Worm (Caenorhabditis elegans): ENCODE data around the gene W02F12.4.

The W02F12.4 gene

DNA sequence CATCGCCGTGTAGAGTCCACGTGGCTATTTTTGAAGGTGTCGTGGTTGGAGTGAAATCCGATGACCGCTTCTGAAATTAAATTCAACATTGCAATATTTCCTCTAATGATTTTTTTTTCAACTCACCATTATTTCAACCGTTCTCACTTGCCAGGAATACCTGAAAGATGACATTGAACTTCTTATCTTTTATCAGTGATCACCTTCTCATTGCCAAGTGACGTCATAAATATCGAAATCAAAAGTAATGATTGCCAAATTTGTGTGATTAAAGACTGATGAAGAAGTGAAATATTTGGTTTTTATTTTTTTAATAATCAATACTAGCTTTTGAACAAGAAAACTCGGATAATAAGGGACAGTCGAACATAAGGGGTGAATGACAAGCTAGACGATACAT, at the start of gene W02F12.4:
W02F12.4 (minus strand) TSS at position 164 of the 400 bp plus-strand sequence.
- TF ChIP-seq him-1 (tag; optimal IDR thresholded peaks at IDR 0.05), result no peak
- no peak for TF ChIP-seq dao-5 (tag; optimal IDR thresholded peaks at IDR 0.05)
- no peak for TF ChIP-seq W03F9.2 (tag; optimal IDR thresholded peaks at IDR 0.05)

DNA sequence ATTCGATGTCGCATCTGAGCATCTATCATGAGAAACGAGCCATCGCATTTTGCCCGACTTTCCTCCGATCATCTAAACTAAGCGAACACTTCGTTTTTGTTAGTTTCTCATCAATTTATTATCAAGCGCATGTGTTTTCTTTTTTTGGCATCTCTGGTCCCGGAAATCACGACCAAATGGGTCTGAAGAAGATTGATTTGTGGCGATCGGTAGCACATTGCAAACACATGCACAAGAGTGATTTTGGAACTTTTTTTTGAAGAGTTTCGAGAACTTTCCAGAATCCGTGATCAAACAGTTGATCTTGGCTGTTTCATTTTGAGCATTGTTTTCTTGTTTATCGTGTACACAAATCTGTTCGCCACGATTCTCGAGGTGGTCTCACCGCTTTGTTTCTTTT, 46.5 kb upstream of the W02F12.4 start:
- no peak for TF ChIP-seq dao-5 (tag; optimal IDR thresholded peaks at IDR 0.05)
- no peak for TF ChIP-seq him-1 (tag; optimal IDR thresholded peaks at IDR 0.05)
- no peak for TF ChIP-seq W03F9.2 (tag; optimal IDR thresholded peaks at IDR 0.05)

ce11 chrV:6751493-6752100, 44.9 kb upstream of the W02F12.4 start:
- no peak for TF ChIP-seq dao-5 (tag; optimal IDR thresholded peaks at IDR 0.05)
- TF ChIP-seq W03F9.2 (tag; optimal IDR thresholded peaks at IDR 0.05), result no peak
- TF ChIP-seq him-1 (tag; optimal IDR thresholded peaks at IDR 0.05), result no peak

ce11 chrV:6744774-6745173, 38.0 kb upstream of the W02F12.4 start, which contains the start of gene T25F10.3:
TSS of gene T25F10.3 (plus strand) at chrV:6745081.
- TF ChIP-seq him-1 (tag; optimal IDR thresholded peaks at IDR 0.05) (no peak), dao-5 (tag; optimal IDR thresholded peaks at IDR 0.05) (no peak), W03F9.2 (tag; optimal IDR thresholded peaks at IDR 0.05) (no peak)

DNA sequence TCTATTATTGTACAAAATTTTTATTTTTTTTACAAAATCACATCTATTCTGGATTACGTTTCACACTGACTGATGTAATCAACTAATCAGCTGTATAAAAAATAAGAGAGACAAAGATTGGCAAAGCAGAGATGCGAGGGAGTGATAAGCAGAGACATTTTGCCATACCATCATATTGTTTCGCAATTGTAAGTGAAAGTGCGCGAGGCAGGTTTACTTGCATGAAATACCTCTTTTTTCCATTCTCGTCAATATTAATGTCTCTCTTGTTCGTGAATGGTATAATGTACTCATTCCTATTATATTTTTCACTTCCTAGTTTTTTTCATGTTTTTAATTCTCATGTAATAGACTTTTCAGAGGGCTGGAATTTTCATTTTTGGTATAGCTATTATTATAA, 30.1 kb upstream of the W02F12.4 start:
- no peak for TF ChIP-seq him-1 (tag; optimal IDR thresholded peaks at IDR 0.05)
- TF ChIP-seq W03F9.2 (tag; optimal IDR thresholded peaks at IDR 0.05), result no peak
- TF ChIP-seq dao-5 (tag; optimal IDR thresholded peaks at IDR 0.05), result no peak

- no peak for TF ChIP-seq him-1 (tag; optimal IDR thresholded peaks at IDR 0.05)
- TF ChIP-seq dao-5 (tag; optimal IDR thresholded peaks at IDR 0.05), result no peak
- TF ChIP-seq W03F9.2 (tag; optimal IDR thresholded peaks at IDR 0.05), result no peak
Measured at ce11 chrV:6736108-6736507, 29.4 kb upstream of the W02F12.4 start.

ce11 chrV:6732995-6733394, 26.3 kb upstream of the W02F12.4 start, which contains the start of gene grl-8:
TSS of gene grl-8 (minus strand) at chrV:6733095.
- no peak for TF ChIP-seq dao-5 (tag; optimal IDR thresholded peaks at IDR 0.05)
- TF ChIP-seq him-1 (tag; optimal IDR thresholded peaks at IDR 0.05), result no peak
- TF ChIP-seq W03F9.2 (tag; optimal IDR thresholded peaks at IDR 0.05), result no peak

ce11 chrV:6731594-6731993, 24.9 kb upstream of the W02F12.4 start, which contains the start of gene grl-9:
TSS of gene grl-9 (minus strand) at chrV:6731694.
- TF ChIP-seq W03F9.2 (tag; optimal IDR thresholded peaks at IDR 0.05) (no peak), him-1 (tag; optimal IDR thresholded peaks at IDR 0.05) (no peak), dao-5 (tag; optimal IDR thresholded peaks at IDR 0.05) (no peak)

DNA sequence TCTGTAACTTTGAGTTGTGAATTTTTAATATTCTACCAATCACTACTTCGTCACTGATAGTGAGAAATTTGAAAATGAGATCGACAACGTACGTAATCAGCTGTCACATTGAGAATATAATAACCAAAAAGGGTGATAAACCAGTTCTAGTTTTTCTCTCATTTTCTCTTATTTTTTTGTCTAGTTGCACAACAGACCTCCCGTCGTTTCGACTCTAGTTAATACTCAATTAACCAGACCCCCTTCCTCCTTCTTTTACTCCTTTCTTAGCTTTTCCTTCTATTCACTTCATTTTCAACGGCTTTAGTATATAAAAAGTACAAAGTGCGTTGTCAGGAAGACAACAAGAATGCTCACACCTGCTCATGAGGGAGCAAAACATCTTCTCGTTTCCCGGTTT, 20.5 kb upstream of the W02F12.4 start, which contains the start of gene ZC487.1:
ZC487.1 (plus strand) TSS at position 301 of the 400 bp plus-strand sequence.
- TF ChIP-seq him-1 (tag; optimal IDR thresholded peaks at IDR 0.05), result no peak
- TF ChIP-seq dao-5 (tag; optimal IDR thresholded peaks at IDR 0.05), result no peak
- TF ChIP-seq W03F9.2 (tag; optimal IDR thresholded peaks at IDR 0.05), result no peak

DNA sequence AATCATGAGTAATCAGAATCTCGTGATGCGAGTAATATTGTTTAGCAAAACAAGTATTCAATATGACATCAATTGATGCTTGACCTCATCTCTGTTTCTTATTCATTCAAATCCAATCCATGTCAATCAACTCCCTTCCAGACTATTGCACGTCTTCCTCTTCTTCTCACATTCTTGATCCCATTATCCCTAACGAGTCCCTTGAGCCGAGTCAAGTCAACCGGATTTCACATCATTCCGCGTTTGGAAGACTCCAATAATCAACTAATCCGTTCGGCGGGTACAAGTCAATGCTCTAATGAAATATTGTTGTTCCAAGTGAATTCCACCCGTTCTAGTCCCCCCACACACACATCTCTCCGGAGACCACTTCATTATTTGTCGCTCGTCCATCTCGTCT, 19.5 kb upstream of the W02F12.4 start:
- TF ChIP-seq him-1 (tag; optimal IDR thresholded peaks at IDR 0.05), result no peak
- TF ChIP-seq W03F9.2 (tag; optimal IDR thresholded peaks at IDR 0.05), result no peak
- no peak for TF ChIP-seq dao-5 (tag; optimal IDR thresholded peaks at IDR 0.05)

ce11 chrV:6722378-6722777, 15.6 kb upstream of the W02F12.4 start, which contains the start of gene ZC487.2:
TSS of gene ZC487.2 (minus strand) at chrV:6722478.
- no peak for TF ChIP-seq him-1 (tag; optimal IDR thresholded peaks at IDR 0.05)
- no peak for TF ChIP-seq W03F9.2 (tag; optimal IDR thresholded peaks at IDR 0.05)
- TF ChIP-seq dao-5 (tag; optimal IDR thresholded peaks at IDR 0.05), result no peak

- TF ChIP-seq dao-5 (tag; optimal IDR thresholded peaks at IDR 0.05) (no peak), W03F9.2 (tag; optimal IDR thresholded peaks at IDR 0.05) (no peak), him-1 (tag; optimal IDR thresholded peaks at IDR 0.05) (no peak)
Measured at ce11 chrV:6718232-6718631, 11.5 kb upstream of the W02F12.4 start, which contains the start of gene srg-30. TSS of gene srg-30 (minus strand) at chrV:6718332.

DNA sequence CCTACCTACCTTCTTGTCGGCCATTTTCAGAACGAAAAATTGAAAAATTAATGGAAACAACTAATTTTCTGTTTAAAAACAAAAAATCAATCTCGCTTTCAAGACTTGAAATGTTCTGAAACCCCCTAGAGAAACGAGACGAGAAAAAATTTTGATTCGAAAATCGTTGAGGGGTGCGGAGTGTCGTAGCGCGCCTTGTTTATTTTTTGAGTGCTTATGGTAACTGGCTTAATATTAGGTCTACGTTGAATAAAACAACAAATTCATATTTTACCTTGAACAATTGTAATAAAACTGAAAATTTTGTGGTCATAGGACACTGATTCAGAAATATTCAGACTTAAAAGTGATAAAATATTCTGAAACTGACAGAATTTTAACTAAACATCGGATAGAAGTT, 3.7 kb upstream of the W02F12.4 start, which contains the start of gene sna-1:
sna-1 (minus strand) TSS at position 218 of the 400 bp plus-strand sequence.
- TF ChIP-seq him-1 (tag; optimal IDR thresholded peaks at IDR 0.05) (no peak), W03F9.2 (tag; optimal IDR thresholded peaks at IDR 0.05) (no peak), dao-5 (tag; optimal IDR thresholded peaks at IDR 0.05) (no peak)

- TF ChIP-seq W03F9.2 (tag; optimal IDR thresholded peaks at IDR 0.05) (no peak), dao-5 (tag; optimal IDR thresholded peaks at IDR 0.05) (no peak), him-1 (tag; optimal IDR thresholded peaks at IDR 0.05) (no peak)
Measured at ce11 chrV:6709050-6709683, 2.4 kb upstream of the W02F12.4 start, which contains the start of gene dlst-1. TSS of gene dlst-1 (minus strand) at chrV:6709101.
